Fruit fly (Drosophila melanogaster): ENCODE results near the gene ru.

The ru gene

DNA sequence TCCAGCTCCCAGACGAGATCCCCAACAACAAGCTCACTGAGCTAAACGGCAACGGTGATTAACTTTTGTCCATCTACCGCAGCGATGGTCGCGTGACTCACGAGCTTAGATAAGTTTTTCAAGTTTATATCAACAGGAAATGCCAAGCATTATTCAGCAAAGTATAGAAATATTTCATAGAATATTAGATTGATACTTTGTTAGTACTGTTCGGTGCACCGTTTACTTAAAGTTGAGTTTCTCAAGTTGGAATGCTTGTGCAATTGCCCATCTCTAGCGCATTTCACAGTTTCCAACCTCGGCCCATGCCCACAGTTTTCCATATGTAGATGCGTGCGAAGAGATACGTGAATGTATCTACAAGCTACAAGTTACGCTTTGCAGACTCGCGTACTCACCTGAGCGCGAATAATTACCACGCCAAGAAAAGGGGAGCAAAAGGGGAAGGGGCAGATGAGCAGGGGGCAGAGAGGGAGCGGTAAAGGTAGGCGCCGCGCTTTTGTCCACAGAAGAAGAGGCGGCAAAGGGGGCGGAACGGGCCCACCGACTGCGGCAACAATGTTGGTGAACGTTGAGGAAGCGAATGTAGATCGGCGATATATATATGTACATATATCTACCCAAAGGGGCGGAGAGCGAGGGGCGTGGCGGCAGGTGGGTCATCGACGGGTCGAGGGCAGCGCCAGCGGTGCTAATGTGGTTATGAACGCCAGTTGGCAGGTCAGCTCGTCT, 5.8 kb downstream of the ru start:
- TF ChIP-seq Six4 (GFP tag; optimal IDR thresholded peaks at IDR 0.05) (no peak), ind (GFP tag; optimal IDR thresholded peaks at IDR 0.05) (peak; percentile 23), ham (GFP tag; IDR thresholded peaks at IDR 0.05) (no peak), CG17612 (GFP tag; IDR thresholded peaks at IDR 0.05) (no peak), croc (GFP tag; conservative IDR thresholded peaks at IDR 0.05) (no peak; the same call in 2 of the 3 replicates), Ssrp (tag; optimal IDR thresholded peaks at IDR 0.05) (peak; percentile 31), tx (GFP tag; optimal IDR thresholded peaks at IDR 0.05) (peak; percentile 1), Rfx (GFP tag; IDR thresholded peaks at IDR 0.05) (peak; percentile 60), CG7987 (GFP tag; optimal IDR thresholded peaks at IDR 0.05) (no peak), C15 (GFP tag; IDR thresholded peaks at IDR 0.05) (no peak), bcd (GFP tag; optimal IDR thresholded peaks at IDR 0.05) (peak; percentile 30), gro (GFP tag; optimal IDR thresholded peaks at IDR 0.05) (no peak), Usf (GFP tag; optimal IDR thresholded peaks at IDR 0.05) (no peak), cato (GFP tag; optimal IDR thresholded peaks at IDR 0.05; ENCODE audit: borderline replicate concordance) (no peak), sqz (GFP tag; optimal IDR thresholded peaks at IDR 0.05) (no peak), MBD-R2 (GFP tag; IDR thresholded peaks at IDR 0.05) (no peak), CG12104 (GFP tag; optimal IDR thresholded peaks at IDR 0.05) (no peak), CG11456 (GFP tag; IDR thresholded peaks at IDR 0.05) (no peak), Mrtf (GFP tag; IDR thresholded peaks at IDR 0.05) (peak; percentile 64; the same call in 1 of the 3 replicates), sisA (GFP tag; IDR thresholded peaks at IDR 0.05) (peak; percentile 66), CG31441 (GFP tag; IDR thresholded peaks at IDR 0.05) (peak; percentile 74), CG8089 (GFP tag; optimal IDR thresholded peaks at IDR 0.05) (no peak), CG11504 (tag; optimal IDR thresholded peaks at IDR 0.05) (peak; percentile 70), Hr3 (GFP tag; optimal IDR thresholded peaks at IDR 0.05) (no peak), psq (GFP tag; optimal IDR thresholded peaks at IDR 0.05) (no peak), nerfin-1 (tag; optimal IDR thresholded peaks at IDR 0.05) (no peak), CG3726 (GFP tag; IDR thresholded peaks at IDR 0.05) (0 out of 3 replicates have a peak, but pooled peaks have one; percentile 42), CG2678 (tag; optimal IDR thresholded peaks at IDR 0.05) (peak; percentile 46), Med (GFP tag) (peak; percentile 79), CG3065 (GFP tag; optimal IDR thresholded peaks at IDR 0.05) (no peak), tgo (GFP tag; IDR thresholded peaks at IDR 0.05) (peak; percentile 53), vfl (GFP tag; optimal IDR thresholded peaks at IDR 0.05) (no peak), kah (GFP tag; optimal IDR thresholded peaks at IDR 0.05) (no peak), CG12769 (tag; optimal IDR thresholded peaks at IDR 0.05) (peak; percentile 56), CG4328 (GFP tag; optimal IDR thresholded peaks at IDR 0.05) (no peak), Atf3 (GFP tag; optimal IDR thresholded peaks at IDR 0.05) (no peak), CG17912 (GFP tag; optimal IDR thresholded peaks at IDR 0.05) (no peak), CG16863 (GFP tag; optimal IDR thresholded peaks at IDR 0.05) (peak; percentile 13), lmd (GFP tag; IDR thresholded peaks at IDR 0.05) (peak; percentile 43), pnt (GFP tag; optimal IDR thresholded peaks at IDR 0.05) (peak; percentile 35), trh (GFP tag; optimal IDR thresholded peaks at IDR 0.05) (peak; percentile 9), btn (GFP tag; optimal IDR thresholded peaks at IDR 0.05) (peak; percentile 12), CG12155 (GFP tag; optimal IDR thresholded peaks at IDR 0.05) (no peak), CG17186 (GFP tag; optimal IDR thresholded peaks at IDR 0.05) (no peak), CG3995 (GFP tag; optimal IDR thresholded peaks at IDR 0.05) (no peak), mld (GFP tag; IDR thresholded peaks at IDR 0.05; ENCODE audit: partially characterized antibody) (peak; percentile 52; the same call in 1 of the 3 replicates), CG11560 (tag; IDR thresholded peaks at IDR 0.05) (0 out of 3 replicates have a peak, but pooled peaks have one; percentile 13), Antp (GFP tag; optimal IDR thresholded peaks at IDR 0.05) (peak; percentile 8), unc-4 (GFP tag; IDR thresholded peaks at IDR 0.05; ENCODE audit: partially characterized antibody) (peak; percentile 61), CG15514 (GFP tag; optimal IDR thresholded peaks at IDR 0.05) (no peak)

Data from whole organism, embryonic.